Worm (Caenorhabditis elegans): ENCODE data around the gene cdh-8.

- TF ChIP-seq F13C5.2 (tag; optimal IDR thresholded peaks at IDR 0.05) = no peak
- TF ChIP-seq hmbx-1 (tag; optimal IDR thresholded peaks at IDR 0.05) = no peak
- no peak for TF ChIP-seq B0310.2 (tag; optimal IDR thresholded peaks at IDR 0.05)
- TF ChIP-seq ceh-13 (GFP tag; optimal IDR thresholded peaks at IDR 0.05) = no peak
- no peak for TF ChIP-seq flt-1 (GFP tag; IDR thresholded peaks at IDR 0.05)
- TF ChIP-seq hmg-4 (GFP tag; optimal IDR thresholded peaks at IDR 0.05) = no peak
- TF ChIP-seq ama-1 (optimal IDR thresholded peaks at IDR 0.05) = no peak
Measured at ce11 chrIV:364983-365382, 25.4 kb downstream of the cdh-8 start.
